Fruit fly (Drosophila melanogaster): ENCODE results near the gene CG4553.

CG4553 gene

dm6 chr3R:25490778-25491664, 14.3 kb upstream of the CG4553 start, which contains the start of the genes Gnpat and CG5112 (continued):
- no peak for TF ChIP-seq CG31365 (tag; optimal IDR thresholded peaks at IDR 0.05)
- peak; percentile 79 for TF ChIP-seq nom (GFP tag; optimal IDR thresholded peaks at IDR 0.05)
- TF ChIP-seq Pdp1 (GFP tag; optimal IDR thresholded peaks at IDR 0.05): peak; percentile 11 to 29
- peak; percentile 61 for TF ChIP-seq unc-4 (GFP tag; IDR thresholded peaks at IDR 0.05; ENCODE audit: partially characterized antibody)
- no peak for TF ChIP-seq schlank (tag; optimal IDR thresholded peaks at IDR 0.05)
- peak; percentile 58 for TF ChIP-seq CG13894 (tag; optimal IDR thresholded peaks at IDR 0.05)
- TF ChIP-seq Lim3 (GFP tag; IDR thresholded peaks at IDR 0.05): no peak
- TF ChIP-seq CG17802 (tag; optimal IDR thresholded peaks at IDR 0.05): peak; percentile 72
- TF ChIP-seq p53 (GFP tag; optimal IDR thresholded peaks at IDR 0.05): no peak
- peak; percentile 58 for TF ChIP-seq CG15601 (tag; optimal IDR thresholded peaks at IDR 0.05)
- TF ChIP-seq gt (GFP tag; IDR thresholded peaks at IDR 0.05): no peak
- no peak for TF ChIP-seq Mes4 (GFP tag; optimal IDR thresholded peaks at IDR 0.05)
- no peak for TF ChIP-seq usp (GFP tag; optimal IDR thresholded peaks at IDR 0.05)
- TF ChIP-seq CG1647 (GFP tag; optimal IDR thresholded peaks at IDR 0.05): peak; percentile 30
- TF ChIP-seq bigmax (GFP tag; optimal IDR thresholded peaks at IDR 0.05): no peak
- peak; percentile 71; the same call in 2 of the 3 replicates for TF ChIP-seq H15 (GFP tag; IDR thresholded peaks at IDR 0.05)
- TF ChIP-seq GATAe (GFP tag; conservative IDR thresholded peaks at IDR 0.05): no peak; the same call in 1 of the 2 replicates
- TF ChIP-seq zf30C (GFP tag; optimal IDR thresholded peaks at IDR 0.05): no peak
- peak; percentile 94 for TF ChIP-seq Med (GFP tag)
- 0 out of 2 replicates have a peak, but pooled peaks have one; percentile 12 for TF ChIP-seq CG6689 (GFP tag; IDR thresholded peaks at IDR 0.05)
- no peak for TF ChIP-seq Hand (GFP tag; optimal IDR thresholded peaks at IDR 0.05)
- TF ChIP-seq Oli (tag; optimal IDR thresholded peaks at IDR 0.05): no peak
- TF ChIP-seq ase (GFP tag; IDR thresholded peaks at IDR 0.05): peak; percentile 78; the same call in 2 of the 3 replicates
- no peak for TF ChIP-seq ATbp (GFP tag; optimal IDR thresholded peaks at IDR 0.05)
- TF ChIP-seq CG6654 (GFP tag; optimal IDR thresholded peaks at IDR 0.05): no peak
- TF ChIP-seq Atf3 (GFP tag; optimal IDR thresholded peaks at IDR 0.05): no peak
- peak; percentile 45 for TF ChIP-seq CG18619 (GFP tag; optimal IDR thresholded peaks at IDR 0.05)
- peak; percentile 68 for TF ChIP-seq cas (GFP tag; IDR thresholded peaks at IDR 0.05)
- no peak for TF ChIP-seq crc (GFP tag; optimal IDR thresholded peaks at IDR 0.05)
- TF ChIP-seq az2 (GFP tag; optimal IDR thresholded peaks at IDR 0.05): peak; percentile 50
- TF ChIP-seq CG11696 (GFP tag; IDR thresholded peaks at IDR 0.05): no peak
- no peak for TF ChIP-seq Dip2 (GFP tag; IDR thresholded peaks at IDR 0.05)
- TF ChIP-seq CG3995 (GFP tag; optimal IDR thresholded peaks at IDR 0.05): peak; percentile 67
- 0 out of 3 replicates have a peak, but pooled peaks have one; percentile 38 for TF ChIP-seq so (GFP tag; IDR thresholded peaks at IDR 0.05)
- TF ChIP-seq z (GFP tag; IDR thresholded peaks at IDR 0.05): no peak
- TF ChIP-seq dati (GFP tag; IDR thresholded peaks at IDR 0.05): no peak
- peak; percentile 65 for TF ChIP-seq Meics (GFP tag; optimal IDR thresholded peaks at IDR 0.05)
- TF ChIP-seq pnt (GFP tag; optimal IDR thresholded peaks at IDR 0.05): no peak
- TF ChIP-seq CG30431 (GFP tag; optimal IDR thresholded peaks at IDR 0.05): peak; percentile 14
- no peak for TF ChIP-seq CG3838 (GFP tag; optimal IDR thresholded peaks at IDR 0.05)
- TF ChIP-seq pita (GFP tag; optimal IDR thresholded peaks at IDR 0.05): no peak
- no peak for TF ChIP-seq Hr39 (optimal IDR thresholded peaks at IDR 0.05)
- peak; percentile 86 for TF ChIP-seq CG13424 (tag; optimal IDR thresholded peaks at IDR 0.05)
- TF ChIP-seq prd (optimal IDR thresholded peaks at IDR 0.05): no peak
- peak; percentile 79 for TF ChIP-seq prd (GFP tag; IDR thresholded peaks at IDR 0.05)
- peak; percentile 71 for TF ChIP-seq knrl (GFP tag; IDR thresholded peaks at IDR 0.05; ENCODE audit: partially characterized antibody)
- TF ChIP-seq CG3847 (GFP tag; IDR thresholded peaks at IDR 0.05): peak; percentile 85
- no peak for TF ChIP-seq slou (GFP tag; optimal IDR thresholded peaks at IDR 0.05)
- TF ChIP-seq Ssrp (tag; optimal IDR thresholded peaks at IDR 0.05): peak; percentile 45
- peak; percentile 62; the same call in 1 of the 3 replicates for TF ChIP-seq sr (GFP tag; IDR thresholded peaks at IDR 0.05)

Measured in whole organism, embryonic.